Worm (Caenorhabditis elegans): ENCODE measurements around the gene B0252.3.

B0252.3 gene

DNA sequence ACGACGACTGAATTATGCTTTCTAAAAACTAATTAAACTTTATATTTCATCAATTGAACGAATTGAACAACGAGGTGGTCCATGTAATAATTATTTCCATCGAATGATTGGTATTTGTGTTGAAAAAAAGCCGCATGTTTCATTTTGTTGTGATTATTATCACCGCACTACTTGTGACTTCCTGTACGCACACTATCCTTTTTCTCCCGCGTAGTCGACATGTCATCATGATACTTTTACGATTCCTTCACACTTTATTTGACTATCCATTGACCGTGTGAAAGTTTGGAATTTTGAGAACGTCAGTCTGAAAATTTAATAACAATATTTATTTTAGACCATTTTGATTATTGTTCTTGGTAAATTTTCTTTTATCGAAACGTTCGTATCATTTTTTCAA lies 20.0 kb upstream of the B0252.3 start, which contains the start of gene F22D3.4 (continued):
- TF ChIP-seq nhr-237 (tag; optimal IDR thresholded peaks at IDR 0.05): no peak
- no peak for TF ChIP-seq nhr-42 (GFP tag; IDR thresholded peaks at IDR 0.05)
- TF ChIP-seq fos-1 (tag; optimal IDR thresholded peaks at IDR 0.05): no peak
- peak; percentile 68 for TF ChIP-seq hlh-30 (tag; optimal IDR thresholded peaks at IDR 0.05; ENCODE audit: insufficient read depth)
- no peak for TF ChIP-seq nhr-41 (GFP tag; IDR thresholded peaks at IDR 0.05)
- no peak for TF ChIP-seq R02D3.7 (tag; optimal IDR thresholded peaks at IDR 0.05)
- 0 out of 2 replicates have a peak, but pooled peaks have one; percentile 12 for TF ChIP-seq php-3 (GFP tag; IDR thresholded peaks at IDR 0.05)
- TF ChIP-seq T26A8.4 (GFP tag; IDR thresholded peaks at IDR 0.05): no peak
- no peak for TF ChIP-seq zip-11 (GFP tag; IDR thresholded peaks at IDR 0.05)
- no peak for TF ChIP-seq ZK546.5 (tag; optimal IDR thresholded peaks at IDR 0.05)
- TF ChIP-seq nhr-28 (tag; optimal IDR thresholded peaks at IDR 0.05): peak; percentile 72
- TF ChIP-seq zag-1 (tag; optimal IDR thresholded peaks at IDR 0.05): no peak
- no peak for TF ChIP-seq F37D6.2 (tag; optimal IDR thresholded peaks at IDR 0.05)
- no peak for TF ChIP-seq spr-3 (GFP tag; optimal IDR thresholded peaks at IDR 0.05)
- TF ChIP-seq Y105C5A.15 (GFP tag; IDR thresholded peaks at IDR 0.05): no peak
- TF ChIP-seq pqm-1 (tag; optimal IDR thresholded peaks at IDR 0.05): peak; percentile 44
- TF ChIP-seq T20F7.1 (GFP tag; optimal IDR thresholded peaks at IDR 0.05): no peak
- TF ChIP-seq ctbp-1 (GFP tag; IDR thresholded peaks at IDR 0.05): no peak
- TF ChIP-seq nhr-11 (tag; optimal IDR thresholded peaks at IDR 0.05): no peak
- peak; percentile 34 for TF ChIP-seq dmd-6 (GFP tag; IDR thresholded peaks at IDR 0.05)
- TF ChIP-seq dmd-9 (GFP tag; IDR thresholded peaks at IDR 0.05): no peak
- TF ChIP-seq lir-3 (tag; optimal IDR thresholded peaks at IDR 0.05): no peak
- peak in 1 of 2 experiments; percentile 56 for TF ChIP-seq unc-62 (GFP tag; optimal IDR thresholded peaks at IDR 0.05 in 1 of 2)
- TF ChIP-seq unc-62 (tag; optimal IDR thresholded peaks at IDR 0.05): no peak
- TF ChIP-seq ztf-7 (tag; optimal IDR thresholded peaks at IDR 0.05): no peak
- TF ChIP-seq ceh-32 (tag; optimal IDR thresholded peaks at IDR 0.05; ENCODE audit: poor library complexity): no peak
- TF ChIP-seq ceh-28 (tag; optimal IDR thresholded peaks at IDR 0.05): no peak
- 0 out of 2 replicates have a peak, but pooled peaks have one; percentile 35 for TF ChIP-seq lin-1 (GFP tag; IDR thresholded peaks at IDR 0.05)
- no peak for TF ChIP-seq egl-27 (tag; optimal IDR thresholded peaks at IDR 0.05)
- TF ChIP-seq ama-1 (optimal IDR thresholded peaks at IDR 0.05): no peak
- no peak for TF ChIP-seq lim-7 (GFP tag; IDR thresholded peaks at IDR 0.05)
- peak; percentile 17 for TF ChIP-seq hlh-11 (tag; optimal IDR thresholded peaks at IDR 0.05)
- no peak for TF ChIP-seq dmd-8 (GFP tag; IDR thresholded peaks at IDR 0.05)
- peak; percentile 33 for TF ChIP-seq aha-1 (tag)
- no peak for TF ChIP-seq fkh-10 (GFP tag; optimal IDR thresholded peaks at IDR 0.05)
- TF ChIP-seq zfp-2 (tag; optimal IDR thresholded peaks at IDR 0.05): no peak
- TF ChIP-seq mxl-3 (GFP tag; optimal IDR thresholded peaks at IDR 0.05): no peak
- TF ChIP-seq nhr-6 (tag; optimal IDR thresholded peaks at IDR 0.05): no peak
- no peak for TF ChIP-seq ztf-11 (tag; optimal IDR thresholded peaks at IDR 0.05)
- no peak for TF ChIP-seq egl-43 (GFP tag; IDR thresholded peaks at IDR 0.05)
- no peak for TF ChIP-seq ceh-62 (tag; optimal IDR thresholded peaks at IDR 0.05)

DNA sequence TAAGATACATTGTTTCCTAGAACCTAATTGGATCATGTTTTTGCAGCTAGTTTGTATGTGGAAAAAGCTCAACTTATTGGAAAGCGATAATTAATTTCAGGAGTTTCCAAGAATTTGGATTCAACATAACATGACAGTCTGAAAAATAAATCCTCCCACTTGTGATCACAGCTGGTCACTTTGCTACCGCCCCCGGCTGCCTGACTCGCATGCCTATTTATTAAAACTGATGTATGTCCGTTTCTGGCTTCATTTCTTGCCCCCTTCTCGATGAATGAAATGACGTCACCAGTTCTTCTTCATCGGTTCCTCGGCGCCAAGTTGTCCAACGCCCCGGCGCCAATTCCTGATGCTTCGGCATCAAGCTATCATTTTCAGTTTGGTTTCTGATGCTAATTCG lies 19.5 kb upstream of the B0252.3 start:
- TF ChIP-seq ceh-44 (GFP tag; IDR thresholded peaks at IDR 0.05) (no peak), aha-1 (tag) (peak; percentile 93), dmd-6 (GFP tag; IDR thresholded peaks at IDR 0.05) (peak; percentile 8; the same call in 1 of the 2 replicates), ceh-20 (GFP tag; IDR thresholded peaks at IDR 0.05) (0 out of 2 replicates have a peak, but pooled peaks have one; percentile 16), hmg-1.1 (GFP tag; IDR thresholded peaks at IDR 0.05) (0 out of 2 replicates have a peak, but pooled peaks have one; percentile 23)
